Worm (Caenorhabditis elegans) whole organism, L4 larva: ENCODE measurements around the gene col-156.
A peak's percentile ranks its signal among the peaks of the same experiment; 100 is the strongest.

Experiments used
- F10B5.3 ChIP-seq: sonication (generic microtip); optimal IDR thresholded peaks from 2 replicates; lab custom pipeline; 2016; ENCODE audit warnings: mild to moderate bottlenecking, missing genetic modification characterization, missing compliant biosample characterization
- F44E2.7 ChIP-seq: fragments of 200-800 bp; sonication (Bioruptor generic); IDR thresholded peaks from 2 replicates; pipeline ENCODE4 v2.1.2; 2022; ENCODE audit warnings: missing genetic modification characterization, missing compliant biosample characterization
- R02D3.7 ChIP-seq: fragments of 150-350 bp; sonication (generic microtip); optimal IDR thresholded peaks from 3 replicates; lab custom pipeline; 2014; ENCODE audit warnings: missing biosample characterization, missing genetic modification characterization
- Y105C5A.15 ChIP-seq: fragments of 200-800 bp; sonication (Bioruptor generic); IDR thresholded peaks from 2 replicates; pipeline ENCODE4 v1.3.6; 2022; ENCODE audit warnings: missing genetic modification characterization, missing compliant biosample characterization
- Y75B8A.6 ChIP-seq: fragments of 200-800 bp; sonication (Bioruptor generic); IDR thresholded peaks from 2 replicates; pipeline ENCODE4 v1.3.6; 2022; ENCODE audit warnings: missing genetic modification reagents, missing genetic modification characterization, missing compliant biosample characterization
- ceh-20 ChIP-seq: fragments of 200-800 bp; sonication (Bioruptor generic); IDR thresholded peaks from 2 replicates; pipeline ENCODE4 v1.3.6; 2022; ENCODE audit warnings: missing genetic modification reagents, missing genetic modification characterization, missing compliant biosample characterization
- ceh-28 ChIP-seq: fragments of 150-350 bp; optimal IDR thresholded peaks from 2 replicates; lab custom pipeline; 2014; ENCODE audit warnings: missing biosample characterization, missing genetic modification reagents, missing genetic modification characterization
- ces-1 ChIP-seq: fragments of 150-350 bp; sonication (generic microtip); optimal IDR thresholded peaks from 4 replicates; lab custom pipeline; 2014; ENCODE audit warnings: missing biosample characterization, missing genetic modification reagents, missing genetic modification characterization
- dmd-6 ChIP-seq: fragments of 200-800 bp; sonication (Bioruptor generic); IDR thresholded peaks from 2 replicates; pipeline ENCODE4 v1.3.6; 2022; ENCODE audit warnings: missing genetic modification reagents, missing genetic modification characterization, missing compliant biosample characterization
- duxl-1 ChIP-seq: sonication (generic microtip); optimal IDR thresholded peaks from 2 replicates; lab custom pipeline; 2016; ENCODE audit warnings: mild to moderate bottlenecking, missing genetic modification characterization, moderate library complexity, missing compliant biosample characterization; ENCODE audit not compliant: poor library complexity
- egl-27 ChIP-seq: sonication (generic microtip); optimal IDR thresholded peaks from 3 replicates; lab custom pipeline; 2017; ENCODE audit warnings: missing biosample characterization, missing genetic modification reagents, missing genetic modification characterization
- fkh-10 ChIP-seq: fragments of 150-350 bp; optimal IDR thresholded peaks from 2 replicates; lab custom pipeline; 2014; ENCODE audit warnings: missing biosample characterization, missing genetic modification reagents, missing genetic modification characterization
- hif-1 ChIP-seq, 2 experiments: sonication (generic microtip); optimal IDR thresholded peaks; 2 replicates each; lab custom pipeline; 2016 to 2017; ENCODE audit warnings: missing compliant biosample characterization in 2 of 2, missing genetic modification characterization in 2 of 2, missing genetic modification reagents in 2 of 2, missing genotype in 2 of 2, mild to moderate bottlenecking in 1 of 2
- hmg-1.1 ChIP-seq: fragments of 200-800 bp; sonication (Bioruptor generic); IDR thresholded peaks from 2 replicates; pipeline ENCODE4 v1.3.6; 2022; ENCODE audit warnings: missing genetic modification reagents, missing genetic modification characterization, missing compliant biosample characterization
- lin-15B ChIP-seq: fragments of 150-350 bp; sonication (generic microtip); optimal IDR thresholded peaks from 3 replicates; lab custom pipeline; 2014; ENCODE audit warnings: missing biosample characterization, missing genetic modification characterization
- lin-29 ChIP-seq: fragments of 200-800 bp; sonication (Bioruptor generic); IDR thresholded peaks from 2 replicates; pipeline ENCODE4 v1.3.6; 2022; ENCODE audit warnings: missing genetic modification reagents, missing genetic modification characterization, missing compliant biosample characterization
- lin-38 ChIP-seq: fragments of 200-800 bp; sonication (Bioruptor generic); IDR thresholded peaks from 2 replicates; pipeline ENCODE4 v1.3.6; 2022; ENCODE audit warnings: missing genetic modification reagents, missing genetic modification characterization, missing compliant biosample characterization
- lsy-2 ChIP-seq, 2 experiments: fragments of 150-350 bp in 1 of 2; sonication (generic microtip) in 1 of 2; optimal IDR thresholded peaks; 2 replicates each; lab custom pipeline; 2014 to 2017; ENCODE audit warnings: missing biosample characterization in 2 of 2, missing genetic modification characterization in 2 of 2
- madf-5 ChIP-seq, 2 experiments: fragments of 200-800 bp; sonication (Bioruptor generic); IDR thresholded peaks; 2 replicates each; pipeline ENCODE4 v1.3.6; 2022; ENCODE audit warnings: missing compliant biosample characterization in 2 of 2, missing genetic modification characterization in 2 of 2
- mdt-29 ChIP-seq: fragments of 200-800 bp; sonication (Bioruptor generic); IDR thresholded peaks from 2 replicates; pipeline ENCODE4 v1.3.6; 2022; ENCODE audit warnings: missing genetic modification reagents, missing genetic modification characterization, missing compliant biosample characterization
- mes-2 ChIP-seq: sonication (generic microtip); optimal IDR thresholded peaks from 2 replicates; lab custom pipeline; 2016; ENCODE audit warnings: missing genotype, mild to moderate bottlenecking, missing genetic modification characterization, missing compliant biosample characterization; ENCODE audit not compliant: poor library complexity, severe bottlenecking
- mxl-2 ChIP-seq: fragments of 200-800 bp; sonication (Bioruptor generic); conservative IDR thresholded peaks from 2 replicates; pipeline ENCODE4 v1.3.6; 2022; ENCODE audit warnings: missing genetic modification reagents, missing genetic modification characterization, missing compliant biosample characterization
- nhr-10 ChIP-seq: fragments of 150-350 bp; optimal IDR thresholded peaks from 2 replicates; lab custom pipeline; 2014; ENCODE audit warnings: missing biosample characterization, missing genetic modification characterization
- nhr-6 ChIP-seq: fragments of 150-350 bp; optimal IDR thresholded peaks from 2 replicates; lab custom pipeline; 2014; ENCODE audit warnings: missing biosample characterization, missing genetic modification characterization
- nhr-76 ChIP-seq: fragments of 150-350 bp; optimal IDR thresholded peaks from 2 replicates; lab custom pipeline; 2014; ENCODE audit warnings: missing biosample characterization, missing genetic modification characterization
- pha-4 ChIP-seq, 2 experiments: fragments of 150-350 bp in 1 of 2; fragments of 200-800 bp in 1 of 2; sonication (Bioruptor generic) in 1 of 2; IDR thresholded peaks in 1 of 2; optimal IDR thresholded peaks in 1 of 2; 2 replicates each; pipeline versions ENCODE4 v1.3.6 to Lab custom; 2014 to 2022; ENCODE audit warnings: missing genetic modification characterization in 2 of 2, missing genetic modification reagents in 2 of 2, missing biosample characterization in 1 of 2, missing compliant biosample characterization in 1 of 2
- php-3 ChIP-seq: fragments of 200-800 bp; sonication (Bioruptor generic); IDR thresholded peaks from 2 replicates; pipeline ENCODE4 v1.3.6; 2022; ENCODE audit warnings: missing genetic modification reagents, missing genetic modification characterization, missing compliant biosample characterization
- rbr-2 ChIP-seq: sonication (generic microtip); optimal IDR thresholded peaks from 2 replicates; lab custom pipeline; 2016; ENCODE audit warnings: missing genotype, missing genetic modification characterization, missing compliant biosample characterization
- skn-1 ChIP-seq: fragments of 150-350 bp; optimal IDR thresholded peaks from 2 replicates; lab custom pipeline; 2014; ENCODE audit warnings: missing biosample characterization, missing genetic modification characterization
- spr-1 ChIP-seq: sonication (generic microtip); optimal IDR thresholded peaks from 2 replicates; lab custom pipeline; 2016; ENCODE audit warnings: mild to moderate bottlenecking, missing genetic modification characterization, missing compliant biosample characterization
- spr-3 ChIP-seq: fragments of 200-800 bp; sonication (Bioruptor generic); optimal IDR thresholded peaks from 2 replicates; lab custom pipeline; 2018; ENCODE audit warnings: mild to moderate bottlenecking, missing genetic modification characterization, missing compliant biosample characterization
- unc-39 ChIP-seq: sonication (generic microtip); optimal IDR thresholded peaks from 2 replicates; lab custom pipeline; 2017; ENCODE audit warnings: missing biosample characterization, missing genetic modification characterization
- unc-62 ChIP-seq, 3 experiments: fragments of 150-350 bp in 1 of 3; sonication (generic microtip); optimal IDR thresholded peaks in 2 of 3; peaks in 1 of 3; 1 replicate in 1 of 3; 2 replicates in 2 of 3; lab custom pipeline; 2014 to 2017; ENCODE audit warnings: missing biosample characterization in 3 of 3, missing genetic modification characterization in 3 of 3, missing genetic modification reagents in 3 of 3, missing genotype in 1 of 3
- zag-1 ChIP-seq: fragments of 150-350 bp; optimal IDR thresholded peaks from 2 replicates; lab custom pipeline; 2014; ENCODE audit warnings: missing biosample characterization, missing genetic modification characterization
- zfp-2 ChIP-seq: sonication (generic microtip); optimal IDR thresholded peaks from 2 replicates; lab custom pipeline; 2016; ENCODE audit warnings: mild to moderate bottlenecking, missing genetic modification characterization, missing compliant biosample characterization

col-156 gene

DNA sequence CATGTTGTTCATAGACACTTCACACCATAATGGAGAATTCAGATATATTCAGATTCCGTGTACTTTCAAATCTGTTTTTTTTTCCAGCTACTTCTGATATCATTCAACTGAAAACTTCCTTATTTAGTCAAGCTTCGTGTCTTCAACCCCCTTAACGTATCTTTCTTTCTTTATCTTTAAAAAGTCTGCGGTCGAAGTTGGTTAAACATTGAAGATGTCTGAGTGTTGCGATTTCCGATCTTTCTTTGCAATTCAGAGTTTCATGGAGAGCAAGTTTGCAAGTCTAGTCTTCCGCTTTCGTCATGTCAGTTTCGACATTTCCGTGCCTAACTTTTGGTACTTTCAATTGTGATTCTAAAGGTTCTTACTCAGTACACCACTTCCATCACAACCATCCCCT, 14.9 kb downstream of the col-156 start:
- TF ChIP-seq lin-29, result no peak
- TF ChIP-seq unc-62 (GFP tag; optimal IDR thresholded peaks at IDR 0.05 in 1 of 2; lab: Kevin White, UChicago), result peak in 1 of 2 experiments; percentile 91
- no peak for TF ChIP-seq unc-62 (tag; optimal IDR thresholded peaks at IDR 0.05; lab: Kevin White, UChicago)
- TF ChIP-seq, all 104 proteins: peak for 1

DNA sequence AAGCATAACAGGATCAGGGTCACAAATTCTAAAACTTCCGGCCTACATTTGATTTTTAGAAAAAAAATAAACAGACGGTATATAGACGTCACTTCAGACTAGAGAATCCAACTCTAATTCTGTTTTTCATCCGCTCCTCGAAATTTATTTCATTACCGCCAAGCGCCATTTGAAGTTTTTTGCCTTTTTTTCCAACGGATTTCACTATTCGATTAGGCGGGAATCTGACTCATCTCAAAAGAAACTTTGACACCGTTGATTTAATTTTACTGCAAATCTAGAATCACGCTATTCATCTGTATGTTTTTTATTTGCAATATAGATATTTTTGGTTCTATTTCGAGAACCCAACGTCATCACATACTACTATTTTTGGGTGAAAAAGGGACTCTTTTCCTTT, 19.3 kb downstream of the col-156 start:
- peak; percentile 17 for TF ChIP-seq fkh-10
- TF ChIP-seq zag-1 (tag; lab: Kevin White, UChicago), result no peak

DNA sequence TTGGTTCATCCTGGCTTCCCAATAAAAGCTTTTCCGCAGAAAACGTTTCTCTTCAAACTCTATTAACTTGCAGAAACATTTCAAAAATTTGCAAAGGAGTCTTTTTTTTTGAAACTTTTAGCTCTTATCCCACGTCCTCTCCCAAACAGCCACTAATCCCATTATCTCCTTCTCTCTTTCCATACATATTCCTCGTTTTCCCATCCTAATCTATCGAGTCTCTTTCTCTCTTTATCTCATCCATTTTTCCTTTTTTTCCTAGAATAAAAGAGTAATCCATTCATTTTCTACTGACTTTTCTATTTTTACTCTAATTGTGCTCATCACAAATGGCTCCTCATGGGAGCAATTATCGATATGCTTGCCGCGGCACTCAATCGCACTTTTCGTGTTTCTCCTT, 21.4 kb downstream of the col-156 start:
- TF ChIP-seq ces-1 (peak; percentile 71), duxl-1 (tag; lab: Kevin White, UChicago) (no peak), F44E2.7 (no peak), skn-1 (tag; lab: Kevin White, UChicago) (no peak), ceh-28 (no peak), nhr-76 (tag; lab: Kevin White, UChicago) (no peak)
- TF ChIP-seq, all 104 proteins: peak for 1

DNA sequence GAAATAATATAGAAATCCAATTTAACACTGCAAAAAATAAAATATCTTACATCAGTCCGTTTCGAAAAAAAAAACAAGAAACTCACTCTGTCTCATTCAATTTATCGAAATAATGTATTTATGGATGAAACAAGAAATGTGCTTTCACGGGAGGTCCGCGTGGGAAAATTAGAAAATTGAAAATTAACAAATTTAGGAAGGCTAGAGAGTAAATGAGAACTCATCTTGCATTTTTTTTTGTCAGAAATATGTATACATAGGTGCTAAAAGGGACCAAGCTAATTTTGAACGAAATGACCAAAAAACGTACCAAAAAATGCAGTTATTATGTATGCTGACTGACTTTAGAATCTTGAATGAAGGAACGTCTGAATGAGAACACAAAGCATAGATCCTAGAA, 25.6 kb downstream of the col-156 start, which contains the start of gene T26H10.2:
Gene T26H10.2, minus strand, starts transcription at position 101 of the 400 bp plus-strand sequence.
- TF ChIP-seq mdt-29 (GFP tag; lab: Robert Waterston, UW), result no peak
- no peak for TF ChIP-seq lin-15B (tag; lab: Kevin White, UChicago)
- no peak for TF ChIP-seq Y105C5A.15
- TF ChIP-seq nhr-10 (tag; lab: Kevin White, UChicago), result no peak
- TF ChIP-seq R02D3.7 (tag; lab: Kevin White, UChicago), result no peak
- no peak for TF ChIP-seq hmg-1.1
- TF ChIP-seq nhr-6, result no peak
- no peak for TF ChIP-seq lin-38 (GFP tag; lab: Robert Waterston, UW)
- no peak for TF ChIP-seq rbr-2
- TF ChIP-seq F10B5.3 (tag; lab: Kevin White, UChicago), result no peak
- TF ChIP-seq, all 104 proteins: peak for 0

DNA sequence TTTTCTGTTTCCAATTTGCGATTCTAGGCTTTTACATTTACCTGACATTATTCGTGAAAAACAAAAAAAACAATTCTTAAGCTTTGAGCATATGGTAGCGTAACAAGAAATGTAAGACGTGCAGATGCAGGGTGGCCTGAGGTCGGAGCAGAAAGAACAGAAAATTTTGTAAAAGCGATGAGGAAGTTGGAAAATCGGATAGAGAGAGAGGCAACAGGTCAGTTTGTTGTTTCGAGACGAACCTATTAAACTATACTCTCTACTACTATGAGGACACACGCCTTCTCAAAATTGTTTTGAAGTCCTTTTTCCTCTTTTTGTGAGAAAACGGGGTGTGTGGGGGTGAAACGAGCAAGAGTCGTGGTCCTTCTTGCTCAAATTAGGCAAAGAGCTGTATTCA, 28.6 kb downstream of the col-156 start, which contains the start of gene des-2:
Gene des-2, minus strand, starts transcription at position 101 of the 400 bp plus-strand sequence.
- TF ChIP-seq pha-4 (GFP tag; IDR thresholded peaks at IDR 0.05; lab: Robert Waterston, UW) (no peak), pha-4 (tag; optimal IDR thresholded peaks at IDR 0.05; lab: Kevin White, UChicago) (no peak), egl-27 (no peak), lsy-2 (tag; optimal IDR thresholded peaks at IDR 0.05; lab: Kevin White, UChicago) (no peak), dmd-6 (GFP tag; lab: Robert Waterston, UW) (no peak), spr-3 (GFP tag; lab: Kevin White, UChicago) (no peak), Y75B8A.6 (GFP tag; lab: Robert Waterston, UW) (no peak), php-3 (GFP tag; lab: Robert Waterston, UW) (no peak), mes-2 (tag; lab: Kevin White, UChicago) (no peak), R02D3.7 (tag; lab: Kevin White, UChicago) (no peak), unc-39 (tag; lab: Kevin White, UChicago) (no peak), F10B5.3 (tag; lab: Kevin White, UChicago) (no peak), hif-1 (tag; optimal IDR thresholded peaks at IDR 0.05; lab: Kevin White, UChicago) (no peak), mxl-2 (GFP tag; lab: Robert Waterston, UW) (no peak), zfp-2 (no peak), madf-5 (GFP tag; IDR thresholded peaks at IDR 0.05; lab: Robert Waterston, UW) (no peak), ceh-20 (GFP tag; lab: Robert Waterston, UW) (no peak), spr-1 (tag; lab: Kevin White, UChicago) (no peak)
